Fruit fly (Drosophila melanogaster) whole organism, pupa: ENCODE data around the gene sp3.

Experiments used
- CG14655 ChIP-seq: fragments of 200-800 bp; sonication (Bioruptor generic); optimal IDR thresholded peaks from 3 replicates; lab custom pipeline; 2017; ENCODE audit warnings: mild to moderate bottlenecking, missing biosample characterization, missing genetic modification reagents, missing genetic modification characterization
- CG15710 ChIP-seq: fragments of 200-800 bp; sonication (Bioruptor generic); optimal IDR thresholded peaks from 2 replicates; lab custom pipeline; 2018; ENCODE audit warnings: missing biosample characterization, mild to moderate bottlenecking, missing genetic modification characterization, moderate library complexity
- CG32121 ChIP-seq: fragments of 200-800 bp; sonication (Bioruptor generic); IDR thresholded peaks from 2 replicates; pipeline ENCODE4 v1.3.6; 2022; ENCODE audit warnings: missing biosample characterization, missing genetic modification characterization
- CG4496 ChIP-seq: fragments of 200-800 bp; sonication (Bioruptor generic); IDR thresholded peaks from 3 replicates; pipeline ENCODE4 v1.3.6; 2022; ENCODE audit warnings: missing biosample characterization, missing genetic modification characterization
- Ets98B ChIP-seq: fragments of 200-800 bp; sonication (Bioruptor generic); IDR thresholded peaks from 2 replicates; pipeline ENCODE4 v1.3.6; 2022; ENCODE audit warnings: missing biosample characterization, missing genetic modification characterization
- Pif1A ChIP-seq: fragments of 200-800 bp; sonication (Bioruptor generic); optimal IDR thresholded peaks from 3 replicates; lab custom pipeline; 2016; ENCODE audit warnings: missing biosample characterization, missing genetic modification characterization
- Snoo ChIP-seq: fragments of 200-800 bp; sonication (Bioruptor generic); optimal IDR thresholded peaks from 3 replicates; lab custom pipeline; 2017; ENCODE audit warnings: missing biosample characterization, mild to moderate bottlenecking, missing genetic modification characterization, inconsistent platforms
- fd96Ca ChIP-seq: fragments of 200-800 bp; sonication (Bioruptor generic); IDR thresholded peaks from 3 replicates; pipeline ENCODE4 v1.3.6; 2022; ENCODE audit warnings: missing biosample characterization, missing genetic modification characterization
- rn ChIP-seq: fragments of 200-800 bp; sonication (Bioruptor generic); IDR thresholded peaks from 2 replicates; pipeline ENCODE4 v1.3.6; 2022; ENCODE audit warnings: missing biosample characterization, missing genetic modification characterization

The sp3 gene

dm6 chr3R:21566367-21566766, 45.6 kb downstream of the sp3 start:
- TF ChIP-seq CG15710 (tag; lab: Kevin White, UChicago) = no peak

DNA sequence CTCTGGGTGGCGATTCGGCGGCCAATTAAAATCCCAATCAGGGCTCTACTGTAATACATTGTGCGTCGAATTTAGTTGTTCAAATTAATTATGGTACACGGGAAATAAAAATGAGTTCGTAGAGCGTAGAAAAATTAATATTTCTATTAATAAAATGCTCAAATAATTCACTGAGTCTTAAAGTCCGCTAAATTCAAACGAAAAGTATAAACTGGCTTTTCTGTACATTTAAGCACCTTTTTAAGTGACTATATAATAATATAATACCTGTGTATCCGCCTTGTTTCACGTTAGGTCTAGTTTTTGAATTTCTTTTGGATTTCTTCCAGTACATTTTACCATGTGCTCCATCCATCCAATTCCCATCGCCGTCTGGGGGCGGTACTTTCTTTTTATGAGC, 46.1 kb downstream of the sp3 start:
- TF ChIP-seq Pif1A (GFP tag; lab: Kevin White, UChicago) = no peak
- TF ChIP-seq fd96Ca (GFP tag; lab: Robert Waterston, UW) = no peak
- TF ChIP-seq CG4496 = no peak
- TF ChIP-seq CG32121 = no peak
- no peak for TF ChIP-seq Snoo (tag; lab: Kevin White, UChicago)
- TF ChIP-seq CG15710 (tag; lab: Kevin White, UChicago) = no peak
- TF ChIP-seq CG14655 (GFP tag; lab: Kevin White, UChicago) = no peak
- no peak for TF ChIP-seq Ets98B (GFP tag; lab: Robert Waterston, UW)

dm6 chr3R:21569049-21569448, 48.3 kb downstream of the sp3 start, which contains the start of gene CG15498:
TSS of gene CG15498 (minus strand) at chr3R:21569149.
- TF ChIP-seq CG14655 (GFP tag; lab: Kevin White, UChicago) (no peak), Ets98B (GFP tag; lab: Robert Waterston, UW) (no peak), rn (GFP tag; lab: Robert Waterston, UW) (no peak)
